Worm (Caenorhabditis elegans) whole organism, mixed stage, embryonic: ENCODE data around the gene C01G6.2.
A peak's percentile ranks its signal among the peaks of the same experiment; 100 is the strongest.

Source experiments
- M03D4.4 ChIP-seq: sonication (generic microtip); optimal IDR thresholded peaks from 2 replicates; lab custom pipeline; 2017; ENCODE audit warnings: mild to moderate bottlenecking, missing genetic modification characterization, missing compliant biosample characterization
- bed-3 ChIP-seq: fragments of 200-800 bp; sonication (Bioruptor generic); optimal IDR thresholded peaks from 3 replicates; lab custom pipeline; 2018; ENCODE audit warnings: mild to moderate bottlenecking, missing genetic modification characterization, moderate library complexity, missing compliant biosample characterization
- blmp-1 ChIP-seq: fragments of 150-350 bp; optimal IDR thresholded peaks from 2 replicates; lab custom pipeline; 2014; ENCODE audit warnings: missing biosample characterization, missing genetic modification characterization
- ceh-39 ChIP-seq: fragments of 150-350 bp; optimal IDR thresholded peaks from 2 replicates; lab custom pipeline; 2014; ENCODE audit warnings: missing biosample characterization, missing genetic modification characterization
- ceh-43 ChIP-seq: fragments of 200-800 bp; sonication (Bioruptor generic); optimal IDR thresholded peaks from 2 replicates; lab custom pipeline; 2018; ENCODE audit warnings: mild to moderate bottlenecking, missing genetic modification characterization, moderate library complexity, missing compliant biosample characterization
- ceh-83 ChIP-seq: fragments of 200-800 bp; sonication (Bioruptor generic); optimal IDR thresholded peaks from 2 replicates; lab custom pipeline; 2018; ENCODE audit warnings: mild to moderate bottlenecking, missing genetic modification characterization, missing compliant biosample characterization
- ces-1 ChIP-seq: fragments of 150-350 bp; optimal IDR thresholded peaks from 2 replicates; lab custom pipeline; 2014; ENCODE audit warnings: missing biosample characterization, missing genetic modification reagents, missing genetic modification characterization
- cnd-1 ChIP-seq: fragments of 200-800 bp; sonication (Bioruptor generic); optimal IDR thresholded peaks from 2 replicates; lab custom pipeline; 2018; ENCODE audit warnings: mild to moderate bottlenecking, missing genetic modification characterization, missing compliant biosample characterization
- drap-1 ChIP-seq: fragments of 200-800 bp; sonication (Bioruptor generic); optimal IDR thresholded peaks from 3 replicates; lab custom pipeline; 2018; ENCODE audit warnings: mild to moderate bottlenecking, missing genetic modification characterization, missing compliant biosample characterization
- elt-1 ChIP-seq: sonication (generic microtip); optimal IDR thresholded peaks from 2 replicates; lab custom pipeline; 2017; ENCODE audit warnings: missing genetic modification characterization, mild to moderate bottlenecking, missing compliant biosample characterization, antibody characterized with exemption, moderate library complexity, borderline replicate concordance; ENCODE audit not compliant: insufficient read depth
- elt-3 ChIP-seq: fragments of 150-350 bp; optimal IDR thresholded peaks from 2 replicates; lab custom pipeline; 2014; ENCODE audit warnings: missing biosample characterization, missing genetic modification characterization
- flh-1 ChIP-seq: fragments of 200-800 bp; sonication (Bioruptor generic); optimal IDR thresholded peaks from 2 replicates; lab custom pipeline; 2018; ENCODE audit warnings: mild to moderate bottlenecking, missing genetic modification characterization, moderate library complexity, missing compliant biosample characterization
- ham-2 ChIP-seq: fragments of 200-800 bp; sonication (Bioruptor generic); optimal IDR thresholded peaks from 2 replicates; lab custom pipeline; 2018; ENCODE audit warnings: mild to moderate bottlenecking, missing genetic modification characterization, missing compliant biosample characterization
- hlh-1 ChIP-seq: fragments of 150-350 bp; optimal IDR thresholded peaks from 2 replicates; lab custom pipeline; 2014; ENCODE audit warnings: missing biosample characterization, missing genetic modification reagents, missing genetic modification characterization
- lin-13 ChIP-seq: fragments of 150-350 bp; optimal IDR thresholded peaks from 2 replicates; lab custom pipeline; 2014; ENCODE audit warnings: missing biosample characterization, missing genetic modification characterization
- lin-32 ChIP-seq: fragments of 200-800 bp; sonication (Bioruptor generic); optimal IDR thresholded peaks from 2 replicates; lab custom pipeline; 2018; ENCODE audit warnings: mild to moderate bottlenecking, missing genetic modification characterization, missing compliant biosample characterization
- lsy-2 ChIP-seq: fragments of 150-350 bp; optimal IDR thresholded peaks from 2 replicates; lab custom pipeline; 2014; ENCODE audit warnings: missing biosample characterization, missing genetic modification characterization
- mab-5 ChIP-seq: fragments of 150-350 bp; optimal IDR thresholded peaks from 2 replicates; lab custom pipeline; 2014; ENCODE audit warnings: missing biosample characterization, missing genetic modification characterization
- mep-1 ChIP-seq: fragments of 150-350 bp; optimal IDR thresholded peaks from 2 replicates; lab custom pipeline; 2017; ENCODE audit warnings: missing biosample characterization, missing genetic modification reagents, missing genetic modification characterization, inconsistent platforms
- mls-2 ChIP-seq: sonication (generic microtip); optimal IDR thresholded peaks from 2 replicates; lab custom pipeline; 2016; ENCODE audit warnings: mild to moderate bottlenecking, missing genetic modification characterization, moderate library complexity, missing compliant biosample characterization
- nhr-12 ChIP-seq: fragments of 150-350 bp; optimal IDR thresholded peaks from 2 replicates; lab custom pipeline; 2014; ENCODE audit warnings: missing biosample characterization, missing genetic modification characterization
- nhr-2 ChIP-seq: fragments of 150-350 bp; optimal IDR thresholded peaks from 2 replicates; lab custom pipeline; 2014; ENCODE audit warnings: missing biosample characterization, missing genetic modification characterization
- nhr-237 ChIP-seq: fragments of 150-350 bp; optimal IDR thresholded peaks from 2 replicates; lab custom pipeline; 2014; ENCODE audit warnings: missing biosample characterization, missing genetic modification characterization
- nhr-28 ChIP-seq: fragments of 150-350 bp; optimal IDR thresholded peaks from 2 replicates; lab custom pipeline; 2014; ENCODE audit warnings: missing biosample characterization, missing genetic modification characterization
- nhr-76 ChIP-seq: sonication (generic microtip); optimal IDR thresholded peaks from 2 replicates; lab custom pipeline; 2017; ENCODE audit warnings: missing biosample characterization, missing genetic modification characterization
- pha-4 ChIP-seq: fragments of 150-350 bp; optimal IDR thresholded peaks from 2 replicates; lab custom pipeline; 2018; ENCODE audit warnings: missing biosample characterization, missing genetic modification reagents, missing genetic modification characterization
- sem-2 ChIP-seq: fragments of 200-800 bp; sonication (Bioruptor generic); optimal IDR thresholded peaks from 2 replicates; lab custom pipeline; 2018; ENCODE audit warnings: mild to moderate bottlenecking, missing genetic modification characterization, missing compliant biosample characterization
- snpc-4 ChIP-seq: fragments of 150-350 bp; optimal IDR thresholded peaks from 2 replicates; lab custom pipeline; 2014; ENCODE audit warnings: missing biosample characterization, missing genetic modification characterization
- sptf-1 ChIP-seq: sonication (generic microtip); optimal IDR thresholded peaks from 2 replicates; lab custom pipeline; 2017; ENCODE audit warnings: mild to moderate bottlenecking, missing genetic modification characterization, moderate library complexity, missing compliant biosample characterization
- tbx-8 ChIP-seq: fragments of 200-800 bp; sonication (Bioruptor generic); optimal IDR thresholded peaks from 2 replicates; lab custom pipeline; 2018; ENCODE audit warnings: mild to moderate bottlenecking, missing genetic modification characterization, moderate library complexity, missing compliant biosample characterization
- unc-120 ChIP-seq: sonication (generic microtip); optimal IDR thresholded peaks from 2 replicates; lab custom pipeline; 2017; ENCODE audit warnings: missing genetic modification characterization, missing compliant biosample characterization; ENCODE audit not compliant: poor library complexity, severe bottlenecking
- unc-39 ChIP-seq: fragments of 150-350 bp; optimal IDR thresholded peaks from 2 replicates; lab custom pipeline; 2014; ENCODE audit warnings: missing biosample characterization, missing genetic modification characterization
- unc-62 ChIP-seq: fragments of 150-350 bp; optimal IDR thresholded peaks from 2 replicates; lab custom pipeline; 2014; ENCODE audit warnings: missing biosample characterization, missing genetic modification reagents, missing genetic modification characterization
- zip-8 ChIP-seq: fragments of 150-350 bp; optimal IDR thresholded peaks from 2 replicates; lab custom pipeline; 2014; ENCODE audit warnings: missing biosample characterization, missing genetic modification characterization
- ztf-11 ChIP-seq: fragments of 150-350 bp; optimal IDR thresholded peaks from 2 replicates; lab custom pipeline; 2014; ENCODE audit warnings: missing biosample characterization, missing genetic modification characterization

The C01G6.2 gene

DNA sequence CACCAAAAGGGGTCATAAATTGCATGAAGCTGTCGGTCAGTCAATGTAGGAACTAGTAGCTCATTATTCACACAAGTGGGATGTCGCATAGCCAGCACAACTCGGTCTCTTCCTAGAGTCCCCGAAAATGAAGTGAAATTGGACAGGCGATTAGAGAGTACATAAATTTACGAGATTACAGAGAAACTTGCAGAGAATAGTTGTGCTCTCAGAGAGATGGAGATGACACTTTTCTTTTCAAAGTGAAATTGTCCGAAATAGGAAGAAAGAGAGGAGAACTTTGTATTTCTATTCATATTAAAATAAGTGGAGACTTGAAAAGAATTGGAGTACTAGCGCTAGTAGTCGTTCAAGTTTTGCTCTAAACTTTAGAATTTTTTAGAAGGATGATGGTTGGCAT lies 38.7 kb downstream of the C01G6.2 start:
- TF ChIP-seq ceh-83 (GFP tag; lab: Kevin White, UChicago) (no peak), mep-1 (tag; lab: Kevin White, UChicago) (no peak), ztf-11 (tag; lab: Kevin White, UChicago) (no peak), ces-1 (peak; percentile 85), pha-4 (no peak), unc-62 (GFP tag; lab: Kevin White, UChicago) (peak; percentile 30)
- TF ChIP-seq, all 35 proteins: peak for 2

DNA sequence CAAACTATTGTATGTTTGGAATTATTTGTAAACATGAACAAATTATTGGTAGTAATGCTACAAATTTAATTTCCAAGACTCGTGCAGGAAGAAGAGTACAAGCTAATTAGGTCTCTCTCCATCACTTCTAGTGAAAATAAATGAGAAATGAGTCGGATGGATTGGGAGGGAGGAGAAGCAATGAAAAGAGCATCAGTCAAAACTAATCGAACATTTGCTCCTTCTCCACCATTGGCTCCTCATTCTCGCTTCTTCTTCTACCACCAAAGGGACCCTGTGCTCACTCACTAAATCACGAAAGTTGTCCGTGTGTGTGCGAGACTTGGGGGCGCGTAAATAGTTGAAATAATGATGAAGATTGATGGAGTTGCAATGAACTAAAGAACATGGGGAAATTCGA lies 40.0 kb downstream of the C01G6.2 start:
- TF ChIP-seq cnd-1 (tag; lab: Kevin White, UChicago) (peak; percentile 12), ceh-39 (no peak), pha-4 (no peak), mab-5 (peak; percentile 52), drap-1 (GFP tag; lab: Kevin White, UChicago) (no peak), ces-1 (peak; percentile 98), sem-2 (no peak), unc-120 (peak; percentile 79), unc-62 (GFP tag; lab: Kevin White, UChicago) (peak; percentile 96), M03D4.4 (tag; lab: Kevin White, UChicago) (no peak), lsy-2 (no peak), hlh-1 (tag; lab: Kevin White, UChicago) (peak; percentile 54)
- TF ChIP-seq, all 35 proteins: peak for 6

DNA sequence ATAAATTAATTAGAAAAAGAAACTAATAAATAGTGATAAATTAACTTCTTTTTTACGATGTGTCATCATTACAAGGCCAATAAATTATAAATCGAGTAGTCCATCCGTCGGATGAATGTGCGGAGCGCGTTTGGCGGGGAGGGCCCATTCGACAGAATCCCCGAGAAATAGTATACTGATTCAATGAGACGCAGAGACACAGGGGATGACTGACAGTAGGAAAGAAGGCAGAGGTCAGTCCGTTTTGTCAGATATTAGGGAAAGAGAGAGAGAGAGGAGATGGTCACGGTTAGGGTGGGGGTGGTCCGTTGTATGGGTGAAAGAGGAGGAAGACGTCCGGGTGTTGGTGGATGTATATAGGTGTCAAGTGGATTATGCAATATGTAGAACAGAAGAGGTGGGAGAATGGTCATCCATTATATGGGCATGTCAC lies 41.8 kb downstream of the C01G6.2 start:
- TF ChIP-seq flh-1 (GFP tag; lab: Kevin White, UChicago) (no peak), cnd-1 (tag; lab: Kevin White, UChicago) (peak; percentile 69), lin-32 (GFP tag; lab: Kevin White, UChicago) (no peak), blmp-1 (no peak), nhr-28 (tag; lab: Kevin White, UChicago) (no peak), mls-2 (tag; lab: Kevin White, UChicago) (peak; percentile 9), ztf-11 (tag; lab: Kevin White, UChicago) (peak; percentile 61), nhr-76 (no peak), unc-62 (GFP tag; lab: Kevin White, UChicago) (peak; percentile 98), sem-2 (peak; percentile 20), elt-3 (no peak), ceh-39 (peak; percentile 11), ceh-43 (GFP tag; lab: Kevin White, UChicago) (peak; percentile 26), ceh-83 (GFP tag; lab: Kevin White, UChicago) (no peak), mab-5 (peak; percentile 57), unc-39 (tag; lab: Kevin White, UChicago) (no peak), ham-2 (no peak), elt-1 (tag; lab: Kevin White, UChicago) (no peak), lsy-2 (no peak), nhr-12 (tag; lab: Kevin White, UChicago) (no peak), bed-3 (GFP tag; lab: Kevin White, UChicago) (no peak), M03D4.4 (tag; lab: Kevin White, UChicago) (peak; percentile 50), lin-13 (tag; lab: Kevin White, UChicago) (peak; percentile 39), zip-8 (peak; percentile 2), mep-1 (tag; lab: Kevin White, UChicago) (no peak), hlh-1 (tag; lab: Kevin White, UChicago) (peak; percentile 67), drap-1 (GFP tag; lab: Kevin White, UChicago) (no peak), unc-120 (peak; percentile 26), pha-4 (no peak), ces-1 (peak; percentile 33), sptf-1 (tag; lab: Kevin White, UChicago) (peak; percentile 69), tbx-8 (GFP tag; lab: Kevin White, UChicago) (peak; percentile 50), nhr-2 (tag; lab: Kevin White, UChicago) (peak; percentile 96), nhr-237 (tag; lab: Kevin White, UChicago) (no peak), snpc-4 (no peak)

DNA sequence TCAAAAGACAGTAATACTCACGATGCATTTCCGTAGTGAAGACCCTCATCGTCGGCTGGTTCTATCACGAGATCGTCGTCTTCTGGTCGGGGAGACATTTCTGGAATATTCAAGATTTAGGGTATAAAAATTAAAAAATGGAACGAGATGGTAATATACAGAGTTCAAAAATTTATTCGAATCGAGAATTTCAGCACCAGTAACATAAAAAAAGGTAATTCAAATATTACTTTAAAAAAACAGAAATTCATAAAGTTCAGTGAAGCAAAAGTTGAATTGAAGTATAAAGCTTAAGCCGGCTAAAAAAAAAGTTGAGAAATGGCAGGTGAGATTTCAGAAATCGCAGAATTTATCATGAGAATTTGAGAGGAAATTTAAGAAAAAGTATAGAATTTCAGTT lies 43.3 kb downstream of the C01G6.2 start, which contains the start of gene cam-1:
cam-1 (minus strand) TSS at position 101 of the 400 bp plus-strand sequence.
- no peak for TF ChIP-seq drap-1 (GFP tag; lab: Kevin White, UChicago)
- no peak for TF ChIP-seq zip-8
- TF ChIP-seq ham-2, result no peak
- no peak for TF ChIP-seq ztf-11 (tag; lab: Kevin White, UChicago)
- no peak for TF ChIP-seq elt-3
- no peak for TF ChIP-seq sptf-1 (tag; lab: Kevin White, UChicago)
- no peak for TF ChIP-seq elt-1 (tag; lab: Kevin White, UChicago)
- TF ChIP-seq unc-62 (GFP tag; lab: Kevin White, UChicago), result no peak
- no peak for TF ChIP-seq blmp-1
- TF ChIP-seq sem-2, result no peak
- TF ChIP-seq lin-32 (GFP tag; lab: Kevin White, UChicago), result no peak
- no peak for TF ChIP-seq nhr-76
- TF ChIP-seq tbx-8 (GFP tag; lab: Kevin White, UChicago), result no peak
- no peak for TF ChIP-seq hlh-1 (tag; lab: Kevin White, UChicago)
- no peak for TF ChIP-seq ceh-43 (GFP tag; lab: Kevin White, UChicago)
- TF ChIP-seq mls-2 (tag; lab: Kevin White, UChicago), result no peak
- TF ChIP-seq ces-1, result no peak
- TF ChIP-seq, all 35 proteins: peak for 0
